Worm (Caenorhabditis elegans) whole organism, midembryonic: ENCODE data around the gene lhfp-4.

Experiments used
- T22C8.4 ChIP-seq: fragments of 200-800 bp; sonication (Bioruptor generic); IDR thresholded peaks from 2 replicates; pipeline ENCODE4 v1.3.6; 2022; ENCODE audit warnings: missing genetic modification characterization, missing compliant biosample characterization
- cog-1 ChIP-seq: sonication (generic microtip); optimal IDR thresholded peaks from 2 replicates; lab custom pipeline; 2016; ENCODE audit warnings: missing genetic modification characterization, missing compliant biosample characterization

ce11 chrIV:17253435-17253834 is 21.9 kb upstream of the lhfp-4 start:
- TF ChIP-seq cog-1 (tag; lab: Kevin White, UChicago): no peak
- TF ChIP-seq T22C8.4 (GFP tag; lab: Robert Waterston, UW): no peak
